Worm (Caenorhabditis elegans): Measurements from ENCODE around the gene adr-2.

Gene adr-2

DNA sequence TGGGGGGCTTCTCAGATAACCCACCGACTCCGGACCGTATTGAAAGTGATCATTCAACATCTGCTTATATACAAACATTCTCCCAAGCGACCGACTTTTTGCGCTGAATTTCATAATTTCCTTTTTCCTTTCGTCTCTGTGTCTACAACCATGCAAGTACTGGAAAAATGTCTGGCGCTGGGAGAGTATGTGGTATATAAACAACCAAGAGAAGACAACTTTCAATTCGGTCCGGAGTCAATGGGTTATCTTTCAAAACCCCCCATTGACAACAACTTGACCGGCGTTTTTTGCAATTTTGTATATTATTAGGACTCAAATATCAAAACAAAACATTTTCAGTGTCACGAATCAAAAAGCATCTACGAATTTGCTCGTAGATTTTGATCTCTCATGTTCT, 45.8 kb upstream of the adr-2 start (continued):
- TF ChIP-seq sptf-2 (GFP tag; optimal IDR thresholded peaks at IDR 0.05) (no peak), cebp-1 (GFP tag; IDR thresholded peaks at IDR 0.05) (peak; percentile 92), cebp-1 (tag; optimal IDR thresholded peaks at IDR 0.05) (peak; percentile 98), B0336.3 (GFP tag; IDR thresholded peaks at IDR 0.05) (peak; percentile 88), F37B4.10 (GFP tag; IDR thresholded peaks at IDR 0.05) (no peak), atf-7 (tag; optimal IDR thresholded peaks at IDR 0.05) (peak; percentile 81), F55B11.4 (tag; optimal IDR thresholded peaks at IDR 0.05; ENCODE audit: borderline replicate concordance, insufficient read depth) (no peak), die-1 (tag; optimal IDR thresholded peaks at IDR 0.05) (peak; percentile 16), Y95B8A.8 (GFP tag; IDR thresholded peaks at IDR 0.05) (no peak), K11D2.4 (GFP tag; IDR thresholded peaks at IDR 0.05) (no peak; the same call in 1 of the 2 replicates), B0019.2 (GFP tag; conservative IDR thresholded peaks at IDR 0.05) (no peak), rpc-1 (optimal IDR thresholded peaks at IDR 0.05) (peak; percentile 70), rpc-1 (tag; optimal IDR thresholded peaks at IDR 0.05) (peak; percentile 64), ztf-6 (GFP tag; IDR thresholded peaks at IDR 0.05) (no peak), athp-1 (tag; optimal IDR thresholded peaks at IDR 0.05) (peak; percentile 5), mxl-1 (tag; optimal IDR thresholded peaks at IDR 0.05) (no peak), egl-44 (GFP tag; IDR thresholded peaks at IDR 0.05) (peak; percentile 42; the same call in 1 of the 2 replicates), ztf-26 (tag; optimal IDR thresholded peaks at IDR 0.05) (peak; percentile 82), F49E8.2 (tag; optimal IDR thresholded peaks at IDR 0.05; ENCODE audit: insufficient read depth) (no peak), lsy-27 (tag; optimal IDR thresholded peaks at IDR 0.05; ENCODE audit: borderline replicate concordance, insufficient read depth) (no peak), hrde-1 (tag; optimal IDR thresholded peaks at IDR 0.05; ENCODE audit: borderline replicate concordance) (no peak), tbx-9 (tag; optimal IDR thresholded peaks at IDR 0.05; ENCODE audit: borderline replicate concordance) (no peak), mcd-1 (GFP tag; IDR thresholded peaks at IDR 0.05) (peak; percentile 83), tlf-1 (GFP tag; optimal IDR thresholded peaks at IDR 0.05) (peak; percentile 51), ztf-28 (GFP tag; IDR thresholded peaks at IDR 0.05) (no peak), F57C9.4 (tag; optimal IDR thresholded peaks at IDR 0.05) (no peak), cebp-2 (GFP tag; IDR thresholded peaks at IDR 0.05) (no peak), egrh-3 (GFP tag; IDR thresholded peaks at IDR 0.05) (no peak), lir-1 (GFP tag; conservative IDR thresholded peaks at IDR 0.05) (no peak), zfh-2 (GFP tag; conservative IDR thresholded peaks at IDR 0.05) (no peak), unc-130 (GFP tag; optimal IDR thresholded peaks at IDR 0.05) (no peak), ceh-58 (GFP tag; IDR thresholded peaks at IDR 0.05) (no peak), Y56A3A.18 (GFP tag; IDR thresholded peaks at IDR 0.05) (0 out of 2 replicates have a peak, but pooled peaks have one; percentile 52), ekl-4 (GFP tag; IDR thresholded peaks at IDR 0.05) (no peak), egl-18 (GFP tag; IDR thresholded peaks at IDR 0.05) (no peak), sea-2 (GFP tag; IDR thresholded peaks at IDR 0.05) (no peak), lsl-1 (GFP tag; optimal IDR thresholded peaks at IDR 0.05) (no peak), K12H6.12 (tag; optimal IDR thresholded peaks at IDR 0.05) (peak; percentile 41), dpff-1 (tag; optimal IDR thresholded peaks at IDR 0.05) (peak; percentile 18), pha-4 (tag; optimal IDR thresholded peaks at IDR 0.05) (no peak), rec-8 (tag; optimal IDR thresholded peaks at IDR 0.05) (peak in 1 of 2 experiments; percentile 6), lin-26 (GFP tag; IDR thresholded peaks at IDR 0.05) (peak; percentile 70; the same call in 1 of the 2 replicates), ceh-100 (GFP tag; IDR thresholded peaks at IDR 0.05) (0 out of 2 replicates have a peak, but pooled peaks have one; percentile 42), let-607 (tag; optimal IDR thresholded peaks at IDR 0.05) (peak; percentile 43 to 62), hmg-1.2 (GFP tag; IDR thresholded peaks at IDR 0.05) (peak; percentile 70), ama-1 (optimal IDR thresholded peaks at IDR 0.05) (no peak), ama-1 (GFP tag; optimal IDR thresholded peaks at IDR 0.05) (no peak), madf-3 (GFP tag; IDR thresholded peaks at IDR 0.05) (no peak), chd-7 (tag; optimal IDR thresholded peaks at IDR 0.05) (peak; percentile 71)

All from whole organism, young adult.